Worm (Caenorhabditis elegans): ENCODE results near the gene Y71H2AM.3.

Gene Y71H2AM.3

DNA sequence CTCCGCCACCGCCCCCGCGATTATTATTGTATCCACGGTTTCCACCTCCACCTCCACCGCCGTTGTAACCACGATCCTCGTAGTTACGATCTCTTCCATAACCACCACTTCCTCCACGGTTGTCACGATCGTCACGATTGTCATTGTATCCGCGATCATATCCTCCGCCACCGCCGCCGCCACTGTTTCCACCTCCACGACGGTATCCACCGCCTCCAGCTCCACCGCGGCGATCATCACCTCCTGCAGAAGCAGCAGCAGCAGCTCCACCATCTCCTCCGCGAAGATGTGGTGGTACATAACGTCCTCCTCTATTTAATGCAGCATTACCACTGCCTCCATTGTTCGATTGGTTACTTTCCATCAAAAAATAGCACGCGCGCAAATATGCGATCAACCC, 26.6 kb upstream of the Y71H2AM.3 start, which contains the start of gene laf-1:
TSS of gene laf-1 (minus strand) at position 399 of the 400 bp plus-strand sequence.
- TF ChIP-seq tra-4 (tag; optimal IDR thresholded peaks at IDR 0.05) (no peak), tbx-37 (GFP tag; conservative IDR thresholded peaks at IDR 0.05) (no peak), aly-1 (tag; optimal IDR thresholded peaks at IDR 0.05) (no peak), F13C5.2 (tag; optimal IDR thresholded peaks at IDR 0.05) (no peak), ceh-13 (GFP tag; optimal IDR thresholded peaks at IDR 0.05) (no peak), ama-1 (optimal IDR thresholded peaks at IDR 0.05) (no peak)

DNA sequence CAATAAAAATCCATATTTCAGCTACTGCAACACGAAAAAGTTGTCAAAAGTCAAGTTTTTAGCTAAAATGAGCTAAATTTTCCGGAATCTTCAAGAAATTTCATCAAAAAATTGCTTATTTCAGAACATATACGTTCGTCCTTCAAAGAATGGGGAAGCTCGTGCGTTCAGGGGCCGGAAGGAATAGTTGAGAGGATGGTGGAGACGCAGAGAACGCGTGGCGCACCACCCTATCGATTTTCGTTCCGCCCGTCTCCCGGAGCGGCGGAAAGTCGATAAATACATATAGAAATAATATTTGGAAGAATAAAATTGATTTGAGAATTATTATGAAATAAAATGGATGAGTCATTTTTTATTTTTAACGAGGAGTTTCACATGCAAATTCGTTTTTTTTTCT, 24.9 kb upstream of the Y71H2AM.3 start:
- TF ChIP-seq ceh-13 (GFP tag; optimal IDR thresholded peaks at IDR 0.05), result no peak
- peak; percentile 76 for TF ChIP-seq ets-7 (tag; optimal IDR thresholded peaks at IDR 0.05)

DNA sequence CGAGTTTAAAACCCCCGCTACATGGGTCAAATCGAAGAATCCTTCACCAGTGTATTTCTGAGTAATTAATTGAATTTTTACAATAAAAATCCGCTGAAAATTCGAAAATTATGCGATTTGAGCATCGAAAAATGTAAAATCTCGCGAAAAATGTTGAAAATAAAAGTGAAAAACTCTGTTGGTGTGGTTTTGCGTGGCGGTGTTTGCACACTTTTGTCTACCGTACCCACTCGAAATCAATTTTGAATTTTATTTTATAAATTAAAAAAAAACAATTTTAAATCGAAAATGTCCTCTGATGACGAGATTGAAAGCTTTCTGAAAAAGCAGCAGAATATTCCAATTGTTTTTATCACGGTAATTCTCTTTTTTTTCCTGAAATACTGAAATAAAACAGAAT, 24.4 kb upstream of the Y71H2AM.3 start, which contains the start of gene Y71H2AM.6:
TSS of gene Y71H2AM.6 (plus strand) at position 264 of the 400 bp plus-strand sequence.
- TF ChIP-seq flt-1 (GFP tag; IDR thresholded peaks at IDR 0.05) (no peak), F13C5.2 (tag; optimal IDR thresholded peaks at IDR 0.05) (peak; percentile 20)

DNA sequence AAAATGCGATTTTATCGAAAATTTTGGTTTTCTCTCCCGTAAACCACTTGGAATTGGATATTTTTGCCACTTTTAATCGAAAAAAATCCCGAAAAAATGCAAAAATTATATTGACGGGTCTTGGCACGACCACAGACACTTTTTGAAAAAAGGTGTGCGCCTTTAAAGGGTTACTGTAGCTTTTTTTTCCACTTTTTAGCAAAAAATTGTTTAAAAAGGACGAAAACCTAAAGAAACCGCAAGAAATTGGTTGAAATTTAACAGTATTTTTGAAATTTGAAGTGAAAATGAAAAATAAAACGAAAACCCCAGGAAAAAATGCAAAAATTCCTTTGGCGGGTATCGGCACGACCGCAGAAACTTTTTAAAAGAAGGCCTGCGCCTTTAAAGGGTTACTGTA, 23.4 kb upstream of the Y71H2AM.3 start:
- no peak for TF ChIP-seq hnd-1 (tag; optimal IDR thresholded peaks at IDR 0.05)
- no peak for TF ChIP-seq sea-1 (GFP tag; conservative IDR thresholded peaks at IDR 0.05)
- TF ChIP-seq scrt-1 (GFP tag; IDR thresholded peaks at IDR 0.05), result no peak
- TF ChIP-seq tbx-11 (GFP tag; IDR thresholded peaks at IDR 0.05), result no peak
- no peak for TF ChIP-seq tra-4 (tag; optimal IDR thresholded peaks at IDR 0.05)
- TF ChIP-seq ets-7 (tag; optimal IDR thresholded peaks at IDR 0.05), result no peak
- no peak for TF ChIP-seq aly-1 (tag; optimal IDR thresholded peaks at IDR 0.05)
- TF ChIP-seq ceh-13 (GFP tag; optimal IDR thresholded peaks at IDR 0.05), result no peak
- no peak for TF ChIP-seq tbx-37 (GFP tag; conservative IDR thresholded peaks at IDR 0.05)
- TF ChIP-seq F13C5.2 (tag; optimal IDR thresholded peaks at IDR 0.05), result no peak
- TF ChIP-seq ceh-36 (tag; optimal IDR thresholded peaks at IDR 0.05), result no peak
- TF ChIP-seq flt-1 (GFP tag; IDR thresholded peaks at IDR 0.05), result no peak
- no peak for TF ChIP-seq pes-1 (GFP tag; IDR thresholded peaks at IDR 0.05)
- TF ChIP-seq ama-1 (optimal IDR thresholded peaks at IDR 0.05), result no peak
- no peak for TF ChIP-seq hmg-4 (GFP tag; optimal IDR thresholded peaks at IDR 0.05)
- TF ChIP-seq hmbx-1 (tag; optimal IDR thresholded peaks at IDR 0.05), result no peak
- no peak for TF ChIP-seq B0310.2 (tag; optimal IDR thresholded peaks at IDR 0.05)

DNA sequence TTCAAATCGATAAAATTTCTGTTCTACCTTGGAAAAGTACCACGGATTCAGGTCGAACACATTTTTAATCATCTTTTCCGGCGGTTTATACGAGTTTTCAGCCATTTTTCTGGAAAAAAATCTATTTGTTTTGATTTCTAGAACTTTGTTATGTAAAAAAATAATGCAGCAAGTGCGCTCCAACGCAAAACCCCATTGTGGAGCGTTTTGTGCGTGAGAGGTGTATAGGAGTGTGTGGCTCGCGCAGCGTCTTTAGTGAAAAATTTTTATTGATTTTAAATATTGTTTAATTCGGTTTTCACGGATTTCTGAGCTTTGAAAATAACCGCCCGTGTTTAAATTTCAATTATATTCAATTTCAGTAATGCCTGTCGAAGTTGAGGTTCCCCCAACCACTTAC, 19.4 kb upstream of the Y71H2AM.3 start, which contains the start of gene Y71H2AM.20:
TSS of gene Y71H2AM.20 (minus strand) at position 109 of the 400 bp plus-strand sequence.
- TF ChIP-seq hmg-4 (GFP tag; optimal IDR thresholded peaks at IDR 0.05), result peak; percentile 28
- no peak for TF ChIP-seq ama-1 (optimal IDR thresholded peaks at IDR 0.05)
- TF ChIP-seq F13C5.2 (tag; optimal IDR thresholded peaks at IDR 0.05), result peak; percentile 87
- TF ChIP-seq tbx-37 (GFP tag; conservative IDR thresholded peaks at IDR 0.05), result peak; percentile 37; the same call in 1 of the 2 replicates
- TF ChIP-seq sea-1 (GFP tag; conservative IDR thresholded peaks at IDR 0.05), result peak; percentile 72
- 0 out of 2 replicates have a peak, but pooled peaks have one; percentile 55 for TF ChIP-seq scrt-1 (GFP tag; IDR thresholded peaks at IDR 0.05)
- 0 out of 2 replicates have a peak, but pooled peaks have one; percentile 53 for TF ChIP-seq flt-1 (GFP tag; IDR thresholded peaks at IDR 0.05)
- peak; percentile 44 for TF ChIP-seq B0310.2 (tag; optimal IDR thresholded peaks at IDR 0.05)
- TF ChIP-seq hnd-1 (tag; optimal IDR thresholded peaks at IDR 0.05), result no peak
- no peak for TF ChIP-seq aly-1 (tag; optimal IDR thresholded peaks at IDR 0.05)
- no peak for TF ChIP-seq hmbx-1 (tag; optimal IDR thresholded peaks at IDR 0.05)
- TF ChIP-seq tra-4 (tag; optimal IDR thresholded peaks at IDR 0.05), result peak; percentile 5
- 0 out of 2 replicates have a peak, but pooled peaks have one; percentile 38 for TF ChIP-seq tbx-11 (GFP tag; IDR thresholded peaks at IDR 0.05)
- no peak for TF ChIP-seq ceh-13 (GFP tag; optimal IDR thresholded peaks at IDR 0.05)
- TF ChIP-seq pes-1 (GFP tag; IDR thresholded peaks at IDR 0.05), result peak; percentile 73
- peak; percentile 58 for TF ChIP-seq ceh-36 (tag; optimal IDR thresholded peaks at IDR 0.05)
- TF ChIP-seq ets-7 (tag; optimal IDR thresholded peaks at IDR 0.05), result no peak

DNA sequence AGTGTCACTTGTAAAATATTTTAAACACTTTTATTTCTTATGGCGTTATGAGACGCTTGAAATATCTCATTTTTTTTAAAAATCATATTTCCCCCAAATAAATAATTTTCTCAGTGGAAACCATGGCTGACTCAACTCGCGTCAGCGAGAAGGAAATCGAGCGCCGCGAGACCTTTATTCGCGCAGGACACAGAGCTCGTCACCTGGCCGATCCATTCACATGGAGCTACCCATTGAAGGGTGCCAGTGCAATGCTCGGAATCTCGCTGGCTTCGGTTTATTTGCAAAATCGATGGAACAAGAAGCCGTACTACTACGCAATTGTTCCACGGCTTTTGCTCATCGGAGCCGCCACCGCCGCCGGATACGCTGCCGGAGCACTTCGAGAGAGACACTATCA, 18.5 kb upstream of the Y71H2AM.3 start, which contains the start of gene nduc-2:
TSS of gene nduc-2 (plus strand) at position 113 of the 400 bp plus-strand sequence.
- TF ChIP-seq hmbx-1 (tag; optimal IDR thresholded peaks at IDR 0.05), result no peak

DNA sequence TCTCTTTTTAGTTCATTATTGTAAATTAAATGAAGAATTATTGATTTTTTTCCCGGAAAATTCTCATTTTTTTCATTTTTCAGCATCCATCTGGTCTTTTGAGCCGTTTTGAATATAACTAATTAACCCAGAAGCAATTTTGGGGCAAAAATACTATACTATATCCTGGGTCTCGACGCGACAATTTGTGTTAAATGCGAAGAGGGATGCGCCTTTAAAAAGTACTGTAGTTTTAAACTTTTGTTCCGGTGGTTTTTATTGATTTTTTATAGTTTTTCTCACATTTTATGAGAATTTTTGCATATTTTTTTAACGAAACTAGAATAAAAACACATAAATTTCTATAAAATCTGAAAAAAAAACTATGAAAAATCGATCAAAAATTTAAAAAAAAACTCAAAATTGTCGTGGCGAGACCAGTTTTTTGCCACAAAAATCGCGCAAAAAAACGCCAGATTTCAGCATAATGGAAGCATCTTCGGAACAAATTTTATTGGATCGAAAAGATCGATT, 17.2 kb upstream of the Y71H2AM.3 start, which contains the start of gene tbcc-1:
TSS of gene tbcc-1 (plus strand) at position 463 of the 513 bp plus-strand sequence.
- no peak for TF ChIP-seq hmbx-1 (tag; optimal IDR thresholded peaks at IDR 0.05)
- no peak for TF ChIP-seq F13C5.2 (tag; optimal IDR thresholded peaks at IDR 0.05)
- TF ChIP-seq hmg-4 (GFP tag; optimal IDR thresholded peaks at IDR 0.05), result no peak

DNA sequence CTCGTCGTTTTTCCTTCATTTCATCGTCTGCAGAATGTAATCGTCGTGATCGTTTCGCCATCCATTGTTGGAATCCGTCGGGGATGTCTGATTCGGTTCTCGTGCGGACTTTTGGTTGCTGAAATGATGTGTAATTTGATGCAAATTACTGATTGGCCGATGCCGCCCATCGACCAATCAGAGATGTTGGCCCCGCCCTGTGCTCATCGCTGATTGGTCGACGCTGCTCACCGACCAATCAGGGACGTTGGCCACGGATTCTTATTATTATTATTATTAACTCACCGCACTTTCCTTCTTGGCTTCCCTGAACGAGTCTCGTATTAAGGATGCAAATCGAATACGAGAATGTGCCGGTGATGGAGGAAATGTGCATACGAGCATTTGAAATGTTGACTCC, 11.2 kb upstream of the Y71H2AM.3 start:
- no peak for TF ChIP-seq hnd-1 (tag; optimal IDR thresholded peaks at IDR 0.05)
- TF ChIP-seq tra-4 (tag; optimal IDR thresholded peaks at IDR 0.05), result no peak
- TF ChIP-seq scrt-1 (GFP tag; IDR thresholded peaks at IDR 0.05), result no peak
- TF ChIP-seq pes-1 (GFP tag; IDR thresholded peaks at IDR 0.05), result no peak
- TF ChIP-seq ets-7 (tag; optimal IDR thresholded peaks at IDR 0.05), result no peak
- TF ChIP-seq aly-1 (tag; optimal IDR thresholded peaks at IDR 0.05), result no peak
- no peak for TF ChIP-seq tbx-37 (GFP tag; conservative IDR thresholded peaks at IDR 0.05)

All from whole organism, early embryonic.